Worm (Caenorhabditis elegans) whole organism, L4/young adult: ENCODE measurements around the gene Y69A2AR.31.

ENCODE experiments used
- W03F9.2 ChIP-seq: fragments of 150-350 bp; optimal IDR thresholded peaks from 2 replicates; lab custom pipeline; 2014; ENCODE audit warnings: missing biosample characterization, missing genetic modification characterization
- dao-5 ChIP-seq: sonication (generic microtip); optimal IDR thresholded peaks from 2 replicates; lab custom pipeline; 2016; ENCODE audit warnings: missing genotype, missing genetic modification characterization, moderate library complexity, missing compliant biosample characterization
- him-1 ChIP-seq: sonication (generic microtip); optimal IDR thresholded peaks from 2 replicates; lab custom pipeline; 2016; ENCODE audit warnings: missing genotype, missing genetic modification reagents, missing genetic modification characterization, missing compliant biosample characterization

DNA sequence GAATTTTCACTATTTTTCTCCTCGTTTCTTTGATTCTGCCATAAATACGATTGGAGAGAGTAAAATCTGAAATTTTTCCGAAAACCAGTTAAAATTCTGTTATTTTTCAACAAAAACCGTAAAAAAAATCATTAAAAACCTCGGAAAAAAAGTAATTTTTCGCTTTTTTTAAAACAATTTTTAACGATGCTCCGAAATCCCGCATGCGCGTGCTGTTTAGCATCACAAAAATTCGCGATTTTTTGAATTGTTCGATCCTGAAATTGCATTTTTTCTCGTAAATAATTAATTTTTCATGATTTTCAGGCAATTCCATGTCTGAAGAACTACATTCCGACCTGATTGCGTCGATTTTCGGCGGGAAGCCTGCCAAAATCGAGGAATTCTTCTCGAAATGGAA lies 21.1 kb downstream of the Y69A2AR.31 start, which contains the start of gene ric-8:
- TF ChIP-seq him-1 (tag; lab: Kevin White, UChicago) = no peak
- TF ChIP-seq dao-5 (tag; lab: Kevin White, UChicago) = no peak
- TF ChIP-seq W03F9.2 = no peak
